Fruit fly (Drosophila melanogaster) whole organism, wandering third instar larva: Measurements from ENCODE around the gene CG3587.

Source experiments
- CG32264 ChIP-seq: fragments of 200-800 bp; sonication (Bioruptor generic); optimal IDR thresholded peaks from 2 replicates; lab custom pipeline; 2016; ENCODE audit warnings: missing biosample characterization, missing genetic modification characterization
- GATAd ChIP-seq: sonication (Bioruptor generic); optimal IDR thresholded peaks from 2 replicates; lab custom pipeline; 2016; ENCODE audit warnings: missing biosample characterization, missing genetic modification characterization
- Hnf4 ChIP-seq: fragments of 200-800 bp; sonication (Bioruptor generic); optimal IDR thresholded peaks from 2 replicates; lab custom pipeline; 2016; ENCODE audit warnings: missing biosample characterization, mild to moderate bottlenecking, missing genetic modification characterization
- Myc ChIP-seq: fragments of >200 bp; optimal IDR thresholded peaks from 2 replicates; lab custom pipeline; 2017
- br ChIP-seq: fragments of 200-800 bp; sonication (Bioruptor generic); optimal IDR thresholded peaks from 2 replicates; lab custom pipeline; 2016; ENCODE audit warnings: missing biosample characterization, missing genetic modification characterization
- brk ChIP-seq: fragments of 200-800 bp; sonication (Bioruptor generic); optimal IDR thresholded peaks from 2 replicates; lab custom pipeline; 2016; ENCODE audit warnings: missing biosample characterization, mild to moderate bottlenecking, missing genetic modification characterization
- dl ChIP-seq, 2 experiments: fragments of 175-275, 200-275 bp in 1 of 2; fragments of 200-275 bp in 1 of 2; sonication (Bioruptor generic); optimal IDR thresholded peaks; lab custom pipeline; 2018; ENCODE audit warnings: mild to moderate bottlenecking in 2 of 2, missing biosample characterization in 2 of 2, missing genetic modification characterization in 2 of 2, moderate library complexity in 2 of 2; ENCODE audit not compliant: partially characterized antibody in 2 of 2, insufficient read depth in 1 of 2
- foxo ChIP-seq, 2 experiments: fragments of 200-800 bp; sonication (Bioruptor generic); optimal IDR thresholded peaks; 2 replicates in 1 of 2; 3 replicates in 1 of 2; lab custom pipeline; 2016 to 2017; ENCODE audit warnings: missing biosample characterization in 2 of 2, missing genetic modification characterization in 2 of 2
- fru ChIP-seq: fragments of 200-800 bp; sonication (Bioruptor generic); optimal IDR thresholded peaks from 3 replicates; lab custom pipeline; 2016; ENCODE audit warnings: missing biosample characterization, mild to moderate bottlenecking, missing genetic modification characterization
- jim ChIP-seq: fragments of 175-275, 200-325 bp; sonication (Bioruptor generic); optimal IDR thresholded peaks from 2 replicates; lab custom pipeline; 2016; ENCODE audit warnings: missing biosample characterization, mild to moderate bottlenecking, missing genetic modification characterization
- pan ChIP-seq: fragments of >200 bp; optimal IDR thresholded peaks from 2 replicates; lab custom pipeline; 2017
- psq ChIP-seq: fragments of 200-800 bp; sonication (Bioruptor generic); optimal IDR thresholded peaks from 3 replicates; lab custom pipeline; 2017; ENCODE audit warnings: missing biosample characterization, mild to moderate bottlenecking, missing genetic modification characterization, moderate library complexity
- tai ChIP-seq: sonication (Bioruptor generic); optimal IDR thresholded peaks from 2 replicates; lab custom pipeline; 2016; ENCODE audit warnings: missing biosample characterization, missing genetic modification characterization
- usp ChIP-seq: fragments of >200 bp; optimal IDR thresholded peaks from 2 replicates; lab custom pipeline; 2017; ENCODE audit warnings: missing biosample characterization, missing genetic modification characterization

DNA sequence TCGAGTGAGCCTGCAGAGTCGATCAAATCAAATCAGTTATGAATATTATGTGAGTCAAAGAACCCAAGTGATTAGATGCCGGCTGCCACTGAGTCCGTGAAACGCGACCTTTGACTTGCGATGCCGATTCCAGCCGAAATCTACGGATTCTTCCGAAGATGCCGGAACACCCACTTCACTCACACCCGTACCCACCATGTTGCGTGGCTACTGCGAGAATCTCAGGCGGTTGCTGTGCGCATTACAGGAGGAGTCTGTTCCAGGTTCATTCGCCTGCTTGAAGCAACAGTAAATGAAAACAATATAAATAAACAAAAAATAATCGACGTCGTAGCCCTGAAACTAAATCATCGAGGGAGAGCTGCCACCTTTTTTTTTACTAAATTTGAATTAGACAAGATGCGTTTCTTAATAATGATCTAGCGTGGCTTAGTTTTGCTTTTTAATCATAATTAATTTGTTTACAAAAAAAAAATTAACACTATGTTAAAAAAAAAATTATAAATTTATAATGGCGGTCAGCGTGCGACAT lies 38.4 kb upstream of the CG3587 start, which contains the start of gene Ldaf1:
- TF ChIP-seq fru (GFP tag; lab: Kevin White, UChicago): no peak
- TF ChIP-seq tai (GFP tag; lab: Kevin White, UChicago): no peak
- TF ChIP-seq dl (GFP tag; optimal IDR thresholded peaks at IDR 0.05; lab: Kevin White, UChicago; ENCODE audit: insufficient read depth in 1 of 2, partially characterized antibody in 2 of 2): no peak
- TF ChIP-seq Hnf4 (GFP tag; lab: Kevin White, UChicago): no peak
- TF ChIP-seq foxo (GFP tag; optimal IDR thresholded peaks at IDR 0.05; lab: Kevin White, UChicago): no peak
- TF ChIP-seq Myc (lab: Kevin White, UChicago): no peak
- TF ChIP-seq psq (GFP tag; lab: Kevin White, UChicago): no peak
- no peak for TF ChIP-seq br (GFP tag; lab: Kevin White, UChicago)
- TF ChIP-seq pan (lab: Kevin White, UChicago): no peak
- TF ChIP-seq brk: no peak
- no peak for TF ChIP-seq jim (GFP tag; lab: Kevin White, UChicago)
- TF ChIP-seq GATAd: no peak
- TF ChIP-seq CG32264 (GFP tag; lab: Kevin White, UChicago): no peak
- TF ChIP-seq usp (GFP tag; lab: Kevin White, UChicago): no peak
